Fruit fly (Drosophila melanogaster) whole organism, embryonic: ENCODE measurements around the gene CG15201.

Experiments
- Blimp-1 ChIP-seq: fragments of 200-800 bp; sonication (Bioruptor generic); optimal IDR thresholded peaks from 3 replicates; lab custom pipeline; 2018; ENCODE audit warnings: missing biosample characterization, missing genetic modification characterization, mild to moderate bottlenecking, moderate library complexity, missing genetic modification reagents
- CG10654 ChIP-seq: fragments of 200-800 bp; sonication (Bioruptor generic); optimal IDR thresholded peaks from 2 replicates; lab custom pipeline; 2016; ENCODE audit warnings: missing biosample characterization, missing genetic modification characterization
- CG11504 ChIP-seq: fragments of 200-800 bp; sonication (Bioruptor generic); optimal IDR thresholded peaks from 3 replicates; lab custom pipeline; 2019; ENCODE audit warnings: missing biosample characterization, mild to moderate bottlenecking, missing genetic modification characterization, moderate library complexity
- CG12659 ChIP-seq: fragments of 200-800 bp; sonication (Bioruptor generic); optimal IDR thresholded peaks from 3 replicates; lab custom pipeline; 2017; ENCODE audit warnings: mild to moderate bottlenecking, missing biosample characterization, missing genetic modification reagents, missing genetic modification characterization
- CG13424 ChIP-seq: fragments of 200-800 bp; sonication (Bioruptor generic); optimal IDR thresholded peaks from 2 replicates; lab custom pipeline; 2019; ENCODE audit warnings: missing biosample characterization, mild to moderate bottlenecking, missing genetic modification characterization, moderate library complexity
- CG13894 ChIP-seq: fragments of 200-800 bp; sonication (Bioruptor generic); optimal IDR thresholded peaks from 3 replicates; lab custom pipeline; 2018; ENCODE audit warnings: missing biosample characterization, mild to moderate bottlenecking, missing genetic modification characterization, moderate library complexity
- CG18476 ChIP-seq: fragments of 200-800 bp; sonication (Bioruptor generic); optimal IDR thresholded peaks from 2 replicates; lab custom pipeline; 2016; ENCODE audit warnings: missing biosample characterization, mild to moderate bottlenecking, missing genetic modification characterization
- CG2120 ChIP-seq: fragments of 200-800 bp; sonication (Bioruptor generic); optimal IDR thresholded peaks from 3 replicates; lab custom pipeline; 2016; ENCODE audit warnings: missing biosample characterization, missing genetic modification characterization
- CG2129 ChIP-seq: fragments of 200-800 bp; sonication (Bioruptor generic); IDR thresholded peaks from 2 replicates; pipeline ENCODE4 v1.3.6; 2022; ENCODE audit warnings: missing biosample characterization, missing genetic modification characterization; ENCODE audit not compliant: partially characterized antibody
- CG2678 ChIP-seq: fragments of 200-800 bp; sonication (Bioruptor generic); optimal IDR thresholded peaks from 3 replicates; lab custom pipeline; 2019; ENCODE audit warnings: missing biosample characterization, mild to moderate bottlenecking, missing genetic modification characterization, moderate library complexity
- CG30403 ChIP-seq: fragments of 200-800 bp; sonication (Bioruptor generic); optimal IDR thresholded peaks from 3 replicates; lab custom pipeline; 2016; ENCODE audit warnings: missing biosample characterization, missing genetic modification characterization
- CG3281 ChIP-seq: fragments of 200-800 bp; sonication (Bioruptor generic); optimal IDR thresholded peaks from 3 replicates; lab custom pipeline; 2017; ENCODE audit warnings: missing biosample characterization, mild to moderate bottlenecking, missing genetic modification characterization
- CG33213 ChIP-seq: fragments of 200-800 bp; sonication (Bioruptor generic); optimal IDR thresholded peaks from 3 replicates; lab custom pipeline; 2016; ENCODE audit warnings: missing biosample characterization, missing genetic modification characterization
- CG34422 ChIP-seq: fragments of 200-800 bp; sonication (Bioruptor generic); IDR thresholded peaks from 3 replicates; pipeline ENCODE4 v1.3.6; 2022; ENCODE audit warnings: missing biosample characterization, missing genetic modification characterization
- CG3847 ChIP-seq: fragments of 200-800 bp; sonication (Bioruptor generic); IDR thresholded peaks from 2 replicates; pipeline ENCODE4 v1.3.6; 2022; ENCODE audit warnings: missing biosample characterization, missing genetic modification characterization
- CG4360 ChIP-seq: fragments of 200-800 bp; sonication (Bioruptor generic); IDR thresholded peaks from 2 replicates; pipeline ENCODE4 v1.3.6; 2022; ENCODE audit warnings: missing biosample characterization, missing genetic modification characterization
- CG4730 ChIP-seq: fragments of 200-800 bp; sonication (Bioruptor generic); IDR thresholded peaks from 2 replicates; pipeline ENCODE4 v1.3.6; 2022; ENCODE audit warnings: missing biosample characterization, missing genetic modification characterization
- CG6175 ChIP-seq: fragments of 200-800 bp; sonication (Bioruptor generic); IDR thresholded peaks from 3 replicates; pipeline ENCODE4 v1.3.6; 2022; ENCODE audit warnings: missing biosample characterization, missing genetic modification characterization
- CG7786 ChIP-seq: fragments of 200-800 bp; sonication (Bioruptor generic); optimal IDR thresholded peaks from 2 replicates; lab custom pipeline; 2016; ENCODE audit warnings: missing biosample characterization, missing genetic modification characterization
- CG8388 ChIP-seq: fragments of 200-800 bp; sonication (Bioruptor generic); optimal IDR thresholded peaks from 2 replicates; lab custom pipeline; 2019; ENCODE audit warnings: missing biosample characterization, mild to moderate bottlenecking, missing genetic modification characterization, moderate library complexity
- D ChIP-seq, 2 experiments: fragments of 200-800 bp in 1 of 2; fragments of >200 bp in 1 of 2; sonication (Bioruptor generic) in 1 of 2; optimal IDR thresholded peaks; 2 replicates in 1 of 2; 3 replicates in 1 of 2; lab custom pipeline; 2017; ENCODE audit warnings: mild to moderate bottlenecking in 1 of 2, missing biosample characterization in 1 of 2, missing genetic modification characterization in 1 of 2, missing genetic modification reagents in 1 of 2
- Dip3 ChIP-seq: fragments of 200-800 bp; sonication (Bioruptor generic); optimal IDR thresholded peaks from 3 replicates; lab custom pipeline; 2016; ENCODE audit warnings: missing biosample characterization, missing genetic modification characterization
- E2f1 ChIP-seq: fragments of 200-800 bp; sonication (Bioruptor generic); IDR thresholded peaks from 2 replicates; pipeline ENCODE4 v1.3.6; 2022; ENCODE audit warnings: missing biosample characterization, missing genetic modification characterization
- Elba2 ChIP-seq: fragments of 200-800 bp; sonication (Bioruptor generic); optimal IDR thresholded peaks from 3 replicates; lab custom pipeline; 2016; ENCODE audit warnings: missing biosample characterization, missing genetic modification characterization
- H15 ChIP-seq: fragments of 200-800 bp; sonication (Bioruptor generic); IDR thresholded peaks from 3 replicates; pipeline ENCODE4 v1.3.6; 2022; ENCODE audit warnings: missing biosample characterization, missing genetic modification characterization
- HLH4C ChIP-seq: fragments of 200-800 bp; sonication (Bioruptor generic); IDR thresholded peaks from 3 replicates; pipeline ENCODE4 v1.3.6; 2022; ENCODE audit warnings: missing biosample characterization, missing genetic modification characterization; ENCODE audit not compliant: partially characterized antibody
- HLHmδ ChIP-seq: fragments of 200-800 bp; sonication (Bioruptor generic); optimal IDR thresholded peaks from 2 replicates; lab custom pipeline; 2018; ENCODE audit warnings: missing biosample characterization, mild to moderate bottlenecking, missing genetic modification characterization, moderate library complexity
- MBD-R2 ChIP-seq: fragments of 200-800 bp; sonication (Bioruptor generic); IDR thresholded peaks from 2 replicates; pipeline ENCODE4 v1.3.6; 2022; ENCODE audit warnings: missing biosample characterization, missing genetic modification characterization
- Med ChIP-seq: fragments of 200-800 bp; sonication (Bioruptor generic); peaks from one replicate; lab custom pipeline; 2016; ENCODE audit warnings: missing biosample characterization, missing genetic modification characterization, mild to moderate bottlenecking, inconsistent platforms, moderate library complexity
- NC2β ChIP-seq: fragments of 200-800 bp; sonication (Bioruptor generic); optimal IDR thresholded peaks from 2 replicates; lab custom pipeline; 2016; ENCODE audit warnings: missing biosample characterization, missing genetic modification characterization
- Opbp ChIP-seq: fragments of 200-800 bp; sonication (Bioruptor generic); IDR thresholded peaks from 3 replicates; pipeline ENCODE4 v1.3.6; 2022; ENCODE audit warnings: missing biosample characterization, missing genetic modification characterization; ENCODE audit not compliant: partially characterized antibody
- YL-1 ChIP-seq: fragments of 200-800 bp; sonication (Bioruptor generic); optimal IDR thresholded peaks from 3 replicates; lab custom pipeline; 2017; ENCODE audit warnings: missing biosample characterization, mild to moderate bottlenecking, missing genetic modification characterization
- ato ChIP-seq: fragments of 200-800 bp; sonication (Bioruptor generic); IDR thresholded peaks from 2 replicates; pipeline ENCODE4 v1.3.6; 2022; ENCODE audit warnings: missing biosample characterization, missing genetic modification characterization; ENCODE audit not compliant: partially characterized antibody
- cg ChIP-seq: fragments of 200-800 bp; sonication (Bioruptor generic); optimal IDR thresholded peaks from 3 replicates; lab custom pipeline; 2019; ENCODE audit warnings: missing biosample characterization, mild to moderate bottlenecking, missing genetic modification characterization, moderate library complexity
- chinmo ChIP-seq: fragments of 200-800 bp; sonication (Bioruptor generic); IDR thresholded peaks from 4 replicates; pipeline ENCODE4 v1.3.6; 2022; ENCODE audit warnings: missing biosample characterization, missing genetic modification characterization; ENCODE audit not compliant: partially characterized antibody
- chm ChIP-seq: fragments of 200-800 bp; sonication (Bioruptor generic); IDR thresholded peaks from 2 replicates; pipeline ENCODE4 v1.3.6; 2022; ENCODE audit warnings: missing biosample characterization, missing genetic modification characterization
- dan ChIP-seq: fragments of 200-800 bp; sonication (Bioruptor generic); IDR thresholded peaks from 2 replicates; pipeline ENCODE4 v1.3.6; 2022; ENCODE audit warnings: missing biosample characterization, missing genetic modification characterization
- dmrt99B ChIP-seq: fragments of 200-800 bp; sonication (Bioruptor generic); optimal IDR thresholded peaks from 2 replicates; lab custom pipeline; 2018; ENCODE audit warnings: missing biosample characterization, mild to moderate bottlenecking, missing genetic modification characterization, moderate library complexity
- dysf ChIP-seq: fragments of 200-800 bp; sonication (Bioruptor generic); IDR thresholded peaks from 3 replicates; pipeline ENCODE4 v1.3.6; 2022; ENCODE audit warnings: missing biosample characterization, missing genetic modification characterization
- eve ChIP-seq, 2 experiments: fragments of >200 bp; optimal IDR thresholded peaks; 2 replicates each; lab custom pipeline; 2017; ENCODE audit warnings: missing biosample characterization in 2 of 2, missing genetic modification characterization in 2 of 2
- mld ChIP-seq: fragments of 200-800 bp; sonication (Bioruptor generic); IDR thresholded peaks from 3 replicates; pipeline ENCODE4 v1.3.6; 2022; ENCODE audit warnings: missing biosample characterization, missing genetic modification characterization; ENCODE audit not compliant: partially characterized antibody
- onecut ChIP-seq: fragments of 200-800 bp; sonication (Bioruptor generic); IDR thresholded peaks from 2 replicates; pipeline ENCODE4 v1.3.6; 2022; ENCODE audit warnings: missing biosample characterization, missing genetic modification characterization
- row ChIP-seq: fragments of 200-800 bp; sonication (Bioruptor generic); IDR thresholded peaks from 3 replicates; pipeline ENCODE4 v1.3.6; 2022; ENCODE audit warnings: missing biosample characterization, missing genetic modification characterization
- sens-2 ChIP-seq: fragments of 200-800 bp; sonication (Bioruptor generic); IDR thresholded peaks from 2 replicates; pipeline ENCODE4 v1.3.6; 2022; ENCODE audit warnings: missing biosample characterization, missing genetic modification characterization
- slp2 ChIP-seq: fragments of 200-800 bp; sonication (Bioruptor generic); optimal IDR thresholded peaks from 2 replicates; lab custom pipeline; 2016; ENCODE audit warnings: missing biosample characterization, missing genetic modification characterization
- so ChIP-seq: fragments of 200-800 bp; sonication (Bioruptor generic); IDR thresholded peaks from 3 replicates; pipeline ENCODE4 v1.3.6; 2022; ENCODE audit warnings: missing biosample characterization, missing genetic modification characterization
- tap ChIP-seq: fragments of 200-800 bp; optimal IDR thresholded peaks from 3 replicates; lab custom pipeline; 2019; ENCODE audit warnings: missing biosample characterization, mild to moderate bottlenecking, missing genetic modification characterization, moderate library complexity
- yki ChIP-seq: fragments of >200 bp; optimal IDR thresholded peaks from 3 replicates; lab custom pipeline; 2018
- zf30C ChIP-seq: fragments of 200-800 bp; sonication (Bioruptor generic); optimal IDR thresholded peaks from 3 replicates; lab custom pipeline; 2018; ENCODE audit warnings: missing biosample characterization, mild to moderate bottlenecking, missing genetic modification characterization

The CG15201 gene

dm6 chrX:11155808-11156589 is 12.1 kb downstream of the CG15201 start (continued):
- no peak for TF ChIP-seq tap (tag; lab: Kevin White, UChicago)
- no peak for TF ChIP-seq CG12659 (GFP tag; lab: Kevin White, UChicago)
- TF ChIP-seq cg (GFP tag; lab: Kevin White, UChicago): peak; percentile 55
- TF ChIP-seq yki (lab: Kevin White, UChicago): no peak
- TF ChIP-seq CG4360 (GFP tag; lab: Robert Waterston, UW): peak; percentile 20; the same call in 1 of the 2 replicates
- no peak for TF ChIP-seq CG33213 (GFP tag; lab: Kevin White, UChicago)
- no peak for TF ChIP-seq CG11504
- peak; percentile 13; the same call in 1 of the 2 replicates for TF ChIP-seq MBD-R2 (GFP tag; lab: Robert Waterston, UW)
- TF ChIP-seq Blimp-1: no peak
- TF ChIP-seq CG34422 (GFP tag; lab: Robert Waterston, UW): no peak
- no peak for TF ChIP-seq CG13894 (tag; lab: Kevin White, UChicago)
- TF ChIP-seq dysf (GFP tag; lab: Robert Waterston, UW): peak; percentile 31; the same call in 1 of the 3 replicates
- TF ChIP-seq CG2678: no peak
- TF ChIP-seq Elba2 (GFP tag; lab: Kevin White, UChicago): peak; percentile 74
- TF ChIP-seq ato: no peak
- TF ChIP-seq mld (GFP tag; lab: Robert Waterston, UW): no peak
- no peak for TF ChIP-seq chm (GFP tag; lab: Robert Waterston, UW)
- no peak for TF ChIP-seq Dip3 (GFP tag; lab: Kevin White, UChicago)
- TF ChIP-seq CG8388 (GFP tag; lab: Kevin White, UChicago): no peak
- no peak for TF ChIP-seq HLH4C
- no peak for TF ChIP-seq CG10654
- TF ChIP-seq CG3281 (GFP tag; lab: Kevin White, UChicago): peak; percentile 44
- no peak for TF ChIP-seq dan (GFP tag; lab: Robert Waterston, UW)
- no peak for TF ChIP-seq HLHmδ (GFP tag; lab: Kevin White, UChicago)
- TF ChIP-seq dmrt99B (tag; lab: Kevin White, UChicago): peak; percentile 19
- TF ChIP-seq YL-1 (GFP tag; lab: Kevin White, UChicago): no peak
- TF ChIP-seq sens-2 (GFP tag; lab: Robert Waterston, UW): no peak
- no peak for TF ChIP-seq so (GFP tag; lab: Robert Waterston, UW)
- TF ChIP-seq NC2β (GFP tag; lab: Kevin White, UChicago): no peak
- TF ChIP-seq CG6175 (GFP tag; lab: Robert Waterston, UW): no peak
- TF ChIP-seq CG2120 (GFP tag; lab: Kevin White, UChicago): peak; percentile 16
- peak; percentile 64 for TF ChIP-seq Med
- TF ChIP-seq D (optimal IDR thresholded peaks at IDR 0.05; lab: Kevin White, UChicago): no peak
- no peak for TF ChIP-seq D (GFP tag; optimal IDR thresholded peaks at IDR 0.05; lab: Kevin White, UChicago)
- no peak for TF ChIP-seq E2f1
- TF ChIP-seq CG7786: no peak
- no peak for TF ChIP-seq slp2
- no peak for TF ChIP-seq H15 (GFP tag; lab: Robert Waterston, UW)
- no peak for TF ChIP-seq CG4730
- no peak for TF ChIP-seq CG3847
- no peak for TF ChIP-seq eve (GFP tag; optimal IDR thresholded peaks at IDR 0.05; lab: Kevin White, UChicago)
- no peak for TF ChIP-seq onecut (GFP tag; lab: Robert Waterston, UW)
- TF ChIP-seq zf30C (GFP tag; lab: Kevin White, UChicago): no peak
- no peak for TF ChIP-seq CG18476 (GFP tag; lab: Kevin White, UChicago)
- TF ChIP-seq Opbp (GFP tag; lab: Robert Waterston, UW): no peak
- no peak for TF ChIP-seq chinmo
- TF ChIP-seq CG2129 (GFP tag; lab: Robert Waterston, UW): no peak
- peak; percentile 42; the same call in 1 of the 3 replicates for TF ChIP-seq row (GFP tag; lab: Robert Waterston, UW)
- TF ChIP-seq CG30403 (GFP tag; lab: Kevin White, UChicago): no peak
- peak; percentile 36 for TF ChIP-seq CG13424
